Fruit fly (Drosophila melanogaster): ENCODE measurements around the gene CG33995.
A peak's percentile ranks its signal among the peaks of the same experiment; 100 is the strongest.

CG33995 gene

dm6 chr2L:5027321-5028069, 15.6 kb upstream of the CG33995 start (continued):
- TF ChIP-seq rib (GFP tag; IDR thresholded peaks at IDR 0.05), result no peak
- TF ChIP-seq Poxn (GFP tag; IDR thresholded peaks at IDR 0.05), result no peak
- TF ChIP-seq tio (GFP tag; optimal IDR thresholded peaks at IDR 0.05), result no peak
- TF ChIP-seq bigmax (GFP tag; optimal IDR thresholded peaks at IDR 0.05), result no peak
- TF ChIP-seq CG3995 (GFP tag; optimal IDR thresholded peaks at IDR 0.05), result no peak
- no peak for TF ChIP-seq trh (GFP tag; optimal IDR thresholded peaks at IDR 0.05)
- no peak for TF ChIP-seq PHDP (tag; optimal IDR thresholded peaks at IDR 0.05)
- no peak for TF ChIP-seq knrl (GFP tag; IDR thresholded peaks at IDR 0.05; ENCODE audit: partially characterized antibody)
- no peak for TF ChIP-seq pzg (GFP tag; optimal IDR thresholded peaks at IDR 0.05)
- TF ChIP-seq CG12155 (GFP tag; optimal IDR thresholded peaks at IDR 0.05), result no peak
- TF ChIP-seq CG15269 (tag; optimal IDR thresholded peaks at IDR 0.05), result no peak
- no peak for TF ChIP-seq CG11560 (tag; IDR thresholded peaks at IDR 0.05)
- no peak for TF ChIP-seq dmrt11E (tag; optimal IDR thresholded peaks at IDR 0.05)
- no peak for TF ChIP-seq CG15514 (GFP tag; optimal IDR thresholded peaks at IDR 0.05)
- TF ChIP-seq D19B (GFP tag; optimal IDR thresholded peaks at IDR 0.05), result peak; percentile 92
- no peak for TF ChIP-seq CG9437 (GFP tag; optimal IDR thresholded peaks at IDR 0.05)
- no peak for TF ChIP-seq HLH54F (GFP tag; optimal IDR thresholded peaks at IDR 0.05)
- TF ChIP-seq CG15696 (tag; optimal IDR thresholded peaks at IDR 0.05), result no peak
- TF ChIP-seq Fer2 (tag; optimal IDR thresholded peaks at IDR 0.05), result no peak
- TF ChIP-seq Deaf1 (tag; optimal IDR thresholded peaks at IDR 0.05), result peak; percentile 97
- no peak for TF ChIP-seq prd (optimal IDR thresholded peaks at IDR 0.05)
- no peak for TF ChIP-seq prd (GFP tag; IDR thresholded peaks at IDR 0.05)
- peak; percentile 9 for TF ChIP-seq lilli (GFP tag; optimal IDR thresholded peaks at IDR 0.05)
- TF ChIP-seq salm (tag; optimal IDR thresholded peaks at IDR 0.05), result no peak
- no peak for TF ChIP-seq BtbVII (GFP tag; optimal IDR thresholded peaks at IDR 0.05)
- no peak for TF ChIP-seq E2f2 (GFP tag; IDR thresholded peaks at IDR 0.05)

dm6 chr2L:5028091-5028490, 15.0 kb upstream of the CG33995 start, which contains the start of gene vkg:
vkg (minus strand) TSS chr2L:5028191.
- TF ChIP-seq CG4404 (GFP tag; IDR thresholded peaks at IDR 0.05) (no peak), hbn (GFP tag; IDR thresholded peaks at IDR 0.05; ENCODE audit: partially characterized antibody) (no peak), CG4820 (GFP tag; optimal IDR thresholded peaks at IDR 0.05) (no peak)

dm6 chr2L:5029049-5029808, 13.8 kb upstream of the CG33995 start, which contains the start of gene Col4a1:
Col4a1 (plus strand) TSS chr2L:5029609.
- TF ChIP-seq CG10543 (GFP tag; optimal IDR thresholded peaks at IDR 0.05), result peak; percentile 80
- 0 out of 2 replicates have a peak, but pooled peaks have one; percentile 8 for TF ChIP-seq NFAT (GFP tag; IDR thresholded peaks at IDR 0.05)
- TF ChIP-seq Pdp1 (GFP tag; optimal IDR thresholded peaks at IDR 0.05), result peak in 1 of 2 experiments; percentile 20
- no peak for TF ChIP-seq dan (GFP tag; IDR thresholded peaks at IDR 0.05)
- TF ChIP-seq CG6175 (GFP tag; IDR thresholded peaks at IDR 0.05), result peak; percentile 48; the same call in 1 of the 3 replicates
- no peak for TF ChIP-seq CG8478 (optimal IDR thresholded peaks at IDR 0.05)
- TF ChIP-seq chinmo (GFP tag; IDR thresholded peaks at IDR 0.05; ENCODE audit: partially characterized antibody), result 0 out of 4 replicates have a peak, but pooled peaks have one; percentile 37
- TF ChIP-seq cwo (GFP tag; optimal IDR thresholded peaks at IDR 0.05), result peak; percentile 30
- no peak for TF ChIP-seq dimm (GFP tag; IDR thresholded peaks at IDR 0.05)
- peak; percentile 97 for TF ChIP-seq Deaf1 (tag; optimal IDR thresholded peaks at IDR 0.05)
- peak; percentile 26; the same call in 1 of the 2 replicates for TF ChIP-seq slbo (GFP tag; IDR thresholded peaks at IDR 0.05)
- TF ChIP-seq Nf-YC (tag; optimal IDR thresholded peaks at IDR 0.05), result peak; percentile 51
- peak; percentile 51 for TF ChIP-seq Jarid2 (GFP tag; optimal IDR thresholded peaks at IDR 0.05)
- peak; percentile 14 for TF ChIP-seq cg (GFP tag; optimal IDR thresholded peaks at IDR 0.05)
- no peak for TF ChIP-seq CG16863 (GFP tag; optimal IDR thresholded peaks at IDR 0.05)
- peak; percentile 45 for TF ChIP-seq ftz-f1 (GFP tag; optimal IDR thresholded peaks at IDR 0.05)
- no peak for TF ChIP-seq zf30C (GFP tag; optimal IDR thresholded peaks at IDR 0.05)
- no peak for TF ChIP-seq sqz (GFP tag; optimal IDR thresholded peaks at IDR 0.05)
- TF ChIP-seq Ets97D (GFP tag; optimal IDR thresholded peaks at IDR 0.05), result no peak

Data from whole organism, embryonic.